Fruit fly (Drosophila melanogaster): ENCODE measurements around the gene CG15545.

CG15545 gene

dm6 chr3R:30909840-30910239 is 37.7 kb upstream of the CG15545 start:
- TF ChIP-seq stwl (tag; optimal IDR thresholded peaks at IDR 0.05) (no peak), CG10565 (GFP tag; optimal IDR thresholded peaks at IDR 0.05) (no peak), Xrp1 (GFP tag; IDR thresholded peaks at IDR 0.05) (peak; percentile 36; the same call in 1 of the 2 replicates), CG11085 (GFP tag; IDR thresholded peaks at IDR 0.05) (no peak), corto (GFP tag; optimal IDR thresholded peaks at IDR 0.05) (no peak), CG1603 (tag; optimal IDR thresholded peaks at IDR 0.05) (peak; percentile 18), vvl (GFP tag; IDR thresholded peaks at IDR 0.05) (no peak), CG14014 (GFP tag; IDR thresholded peaks at IDR 0.05) (no peak), ind (GFP tag; optimal IDR thresholded peaks at IDR 0.05) (no peak), CG15269 (tag; optimal IDR thresholded peaks at IDR 0.05) (no peak), CG9817 (tag; optimal IDR thresholded peaks at IDR 0.05) (no peak), Mrtf (GFP tag; IDR thresholded peaks at IDR 0.05) (no peak), trem (tag; optimal IDR thresholded peaks at IDR 0.05) (peak; percentile 9), CG16863 (GFP tag; optimal IDR thresholded peaks at IDR 0.05) (no peak), E2f1 (GFP tag; IDR thresholded peaks at IDR 0.05) (no peak), Hey (tag; optimal IDR thresholded peaks at IDR 0.05) (no peak), CG6689 (GFP tag; IDR thresholded peaks at IDR 0.05) (no peak), zf30C (GFP tag; optimal IDR thresholded peaks at IDR 0.05) (no peak), tll (GFP tag; optimal IDR thresholded peaks at IDR 0.05) (no peak), emc (GFP tag; optimal IDR thresholded peaks at IDR 0.05) (no peak), z (GFP tag; IDR thresholded peaks at IDR 0.05) (no peak), CG6654 (GFP tag; optimal IDR thresholded peaks at IDR 0.05) (no peak), CG7839 (tag; optimal IDR thresholded peaks at IDR 0.05) (no peak), klu (GFP tag; IDR thresholded peaks at IDR 0.05) (no peak), CG2116 (GFP tag; optimal IDR thresholded peaks at IDR 0.05) (no peak), az2 (GFP tag; optimal IDR thresholded peaks at IDR 0.05) (no peak), CG16779 (GFP tag; IDR thresholded peaks at IDR 0.05) (no peak), CG7271 (tag; optimal IDR thresholded peaks at IDR 0.05) (no peak), CG2889 (GFP tag; IDR thresholded peaks at IDR 0.05) (no peak), CG31365 (tag; optimal IDR thresholded peaks at IDR 0.05) (no peak), ro (GFP tag; IDR thresholded peaks at IDR 0.05) (no peak), C15 (GFP tag; IDR thresholded peaks at IDR 0.05) (no peak), peb (GFP tag; IDR thresholded peaks at IDR 0.05) (no peak), CG4707 (GFP tag; optimal IDR thresholded peaks at IDR 0.05) (no peak), fru (optimal IDR thresholded peaks at IDR 0.05) (no peak), ase (GFP tag; IDR thresholded peaks at IDR 0.05) (no peak), Nf-YB (GFP tag; optimal IDR thresholded peaks at IDR 0.05) (no peak), row (GFP tag; IDR thresholded peaks at IDR 0.05) (peak; percentile 27; the same call in 1 of the 3 replicates), CG11723 (GFP tag; optimal IDR thresholded peaks at IDR 0.05) (no peak), gem (tag; optimal IDR thresholded peaks at IDR 0.05) (peak; percentile 4), schlank (tag; optimal IDR thresholded peaks at IDR 0.05) (no peak), D19B (GFP tag; optimal IDR thresholded peaks at IDR 0.05) (no peak), pfk (GFP tag; optimal IDR thresholded peaks at IDR 0.05) (no peak), CG15479 (GFP tag; optimal IDR thresholded peaks at IDR 0.05) (no peak), Ets65A (GFP tag) (peak; percentile 18), Hr3 (GFP tag; optimal IDR thresholded peaks at IDR 0.05) (no peak), CG9727 (GFP tag; optimal IDR thresholded peaks at IDR 0.05) (peak; percentile 4), gcm (GFP tag; optimal IDR thresholded peaks at IDR 0.05) (no peak), abd-A (tag; optimal IDR thresholded peaks at IDR 0.05) (no peak), stc (GFP tag; IDR thresholded peaks at IDR 0.05) (no peak), CG18011 (GFP tag; optimal IDR thresholded peaks at IDR 0.05) (no peak), otp (GFP tag; IDR thresholded peaks at IDR 0.05) (no peak), CG10979 (tag; optimal IDR thresholded peaks at IDR 0.05) (peak; percentile 29)
